Fruit fly (Drosophila melanogaster) whole organism, pupa: Measurements from ENCODE around the gene Grip.

Experiments used
- CG12605 ChIP-seq: fragments of 200-800 bp; sonication (Bioruptor generic); IDR thresholded peaks from 2 replicates; pipeline ENCODE4 v1.3.6; 2022; ENCODE audit warnings: missing biosample characterization, missing genetic modification characterization
- CG17806 ChIP-seq: fragments of 200-800 bp; sonication (Bioruptor generic); optimal IDR thresholded peaks from 2 replicates; lab custom pipeline; 2018; ENCODE audit warnings: missing biosample characterization, mild to moderate bottlenecking, missing genetic modification characterization, moderate library complexity
- EcR ChIP-seq: fragments of 200-800 bp; sonication (Bioruptor generic); optimal IDR thresholded peaks from 3 replicates; lab custom pipeline; 2019; ENCODE audit warnings: missing biosample characterization, missing genetic modification characterization, mild to moderate bottlenecking, moderate library complexity, missing genetic modification reagents

DNA sequence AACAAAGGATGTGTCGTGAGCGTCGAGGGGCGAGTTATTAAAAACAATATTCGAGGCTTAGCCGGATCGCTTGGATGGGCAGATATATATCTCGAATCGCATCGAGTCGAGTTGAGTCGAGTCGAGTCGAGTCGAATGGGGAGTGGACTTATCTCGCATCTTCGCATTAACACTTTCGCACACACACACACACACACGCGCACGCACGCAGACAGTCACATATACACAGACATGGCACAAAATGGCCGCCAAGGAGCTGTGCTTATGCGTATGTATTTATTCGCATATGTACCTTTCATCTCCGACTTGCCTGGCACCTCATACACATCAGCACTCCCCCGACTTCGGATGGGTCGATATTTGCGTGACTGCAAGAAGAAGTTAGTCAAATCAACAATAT, 31.9 kb downstream of the Grip start:
- TF ChIP-seq CG17806 (no peak), CG12605 (GFP tag; lab: Robert Waterston, UW) (no peak), EcR (GFP tag; lab: Kevin White, UChicago) (no peak)
